Fruit fly (Drosophila melanogaster) whole organism, embryonic: ENCODE data around the gene CecB.

Experiments used
- Bgb ChIP-seq: fragments of 200-800 bp; sonication (Bioruptor generic); IDR thresholded peaks from 2 replicates; pipeline ENCODE4 v1.3.6; 2022; ENCODE audit warnings: missing biosample characterization, missing genetic modification characterization; ENCODE audit not compliant: partially characterized antibody
- Blimp-1 ChIP-seq: fragments of 200-800 bp; sonication (Bioruptor generic); optimal IDR thresholded peaks from 3 replicates; lab custom pipeline; 2018; ENCODE audit warnings: missing biosample characterization, missing genetic modification characterization, mild to moderate bottlenecking, moderate library complexity, missing genetic modification reagents
- C15 ChIP-seq: fragments of 200-800 bp; sonication (Bioruptor generic); IDR thresholded peaks from 3 replicates; pipeline ENCODE4 v1.3.6; 2022; ENCODE audit warnings: missing biosample characterization, missing genetic modification characterization
- CG10209 ChIP-seq: fragments of 200-800 bp; sonication (Bioruptor generic); optimal IDR thresholded peaks from 3 replicates; lab custom pipeline; 2017; ENCODE audit warnings: missing biosample characterization, mild to moderate bottlenecking, missing genetic modification characterization, missing genetic modification reagents
- CG12155 ChIP-seq: fragments of 200-800 bp; sonication (Bioruptor generic); optimal IDR thresholded peaks from 3 replicates; lab custom pipeline; 2016; ENCODE audit warnings: missing biosample characterization, missing genetic modification characterization
- CG13775 ChIP-seq: fragments of 200-800 bp; sonication (Bioruptor generic); optimal IDR thresholded peaks from 3 replicates; lab custom pipeline; 2017; ENCODE audit warnings: missing biosample characterization, mild to moderate bottlenecking, missing genetic modification characterization
- CG14050 ChIP-seq: fragments of 200-800 bp; sonication (Bioruptor generic); IDR thresholded peaks from 3 replicates; pipeline ENCODE4 v1.3.6; 2022; ENCODE audit warnings: missing biosample characterization, missing genetic modification characterization
- CG1603 ChIP-seq: fragments of 200-800 bp; sonication (Bioruptor generic); optimal IDR thresholded peaks from 2 replicates; lab custom pipeline; 2019; ENCODE audit warnings: missing biosample characterization, mild to moderate bottlenecking, missing genetic modification characterization, moderate library complexity
- CG17361 ChIP-seq: fragments of 200-800 bp; sonication (Bioruptor generic); IDR thresholded peaks from 3 replicates; pipeline ENCODE4 v1.3.6; 2022; ENCODE audit warnings: missing biosample characterization, missing genetic modification characterization
- CG2712 ChIP-seq: fragments of 200-800 bp; optimal IDR thresholded peaks from 3 replicates; lab custom pipeline; 2019; ENCODE audit warnings: missing biosample characterization, mild to moderate bottlenecking, missing genetic modification characterization, moderate library complexity
- CG3281 ChIP-seq: fragments of 200-800 bp; sonication (Bioruptor generic); optimal IDR thresholded peaks from 3 replicates; lab custom pipeline; 2017; ENCODE audit warnings: missing biosample characterization, mild to moderate bottlenecking, missing genetic modification characterization
- CG33557 ChIP-seq: fragments of 200-800 bp; sonication (Bioruptor generic); optimal IDR thresholded peaks from 2 replicates; lab custom pipeline; 2019; ENCODE audit warnings: missing biosample characterization, mild to moderate bottlenecking, missing genetic modification characterization, moderate library complexity
- CG4424 ChIP-seq: fragments of 200-800 bp; sonication (Bioruptor generic); optimal IDR thresholded peaks from 3 replicates; lab custom pipeline; 2016; ENCODE audit warnings: missing biosample characterization, missing genetic modification characterization
- CG4820 ChIP-seq: fragments of 200-800 bp; sonication (Bioruptor generic); optimal IDR thresholded peaks from 3 replicates; lab custom pipeline; 2016; ENCODE audit warnings: missing biosample characterization, missing genetic modification characterization
- CG8478 ChIP-seq: fragments of >200 bp; optimal IDR thresholded peaks from 2 replicates; lab custom pipeline; 2018
- CG9932 ChIP-seq: fragments of 200-800 bp; sonication (Bioruptor generic); IDR thresholded peaks from 2 replicates; pipeline ENCODE4 v1.3.6; 2022; ENCODE audit warnings: missing biosample characterization, missing genetic modification characterization
- Dp ChIP-seq: fragments of 200-800 bp; sonication (Bioruptor generic); optimal IDR thresholded peaks from 2 replicates; lab custom pipeline; 2018; ENCODE audit warnings: missing biosample characterization, mild to moderate bottlenecking, missing genetic modification characterization, moderate library complexity
- E2f2 ChIP-seq: fragments of 200-800 bp; sonication (Bioruptor generic); IDR thresholded peaks from 2 replicates; pipeline ENCODE4 v1.3.6; 2022; ENCODE audit warnings: missing biosample characterization, missing genetic modification characterization
- ERR ChIP-seq: fragments of 200-800 bp; sonication (Bioruptor generic); optimal IDR thresholded peaks from 2 replicates; lab custom pipeline; 2016; ENCODE audit warnings: missing biosample characterization, missing genetic modification characterization
- Hey ChIP-seq: fragments of 200-800 bp; sonication (Bioruptor generic); optimal IDR thresholded peaks from 3 replicates; lab custom pipeline; 2018; ENCODE audit warnings: missing biosample characterization, mild to moderate bottlenecking, missing genetic modification characterization
- HmgZ ChIP-seq: fragments of 200-800 bp; sonication (Bioruptor generic); optimal IDR thresholded peaks from 2 replicates; lab custom pipeline; 2018; ENCODE audit warnings: missing biosample characterization, mild to moderate bottlenecking, missing genetic modification characterization
- Hr39 ChIP-seq: fragments of >200 bp; optimal IDR thresholded peaks from 2 replicates; lab custom pipeline; 2017
- Meics ChIP-seq: fragments of 200-800 bp; sonication (Bioruptor generic); optimal IDR thresholded peaks from 2 replicates; lab custom pipeline; 2017; ENCODE audit warnings: missing biosample characterization, mild to moderate bottlenecking, missing genetic modification characterization
- NFAT ChIP-seq: fragments of 200-800 bp; sonication (Bioruptor generic); IDR thresholded peaks from 2 replicates; pipeline ENCODE4 v1.3.6; 2022; ENCODE audit warnings: missing biosample characterization, missing genetic modification characterization
- NK7.1 ChIP-seq: fragments of 200-800 bp; sonication (Bioruptor generic); optimal IDR thresholded peaks from 3 replicates; lab custom pipeline; 2016; ENCODE audit warnings: missing biosample characterization, missing genetic modification characterization
- Nf-YA ChIP-seq: fragments of 200-800 bp; sonication (Bioruptor generic); IDR thresholded peaks from 2 replicates; pipeline ENCODE4 v1.3.6; 2022; ENCODE audit warnings: missing biosample characterization, missing genetic modification characterization
- NfI ChIP-seq: fragments of 200-800 bp; sonication (Bioruptor generic); optimal IDR thresholded peaks from 3 replicates; lab custom pipeline; 2018; ENCODE audit warnings: missing biosample characterization, mild to moderate bottlenecking, missing genetic modification characterization, moderate library complexity
- Pdp1 ChIP-seq, 2 experiments: fragments of 200-800 bp; sonication (Bioruptor generic); optimal IDR thresholded peaks; 3 replicates each; lab custom pipeline; 2016; ENCODE audit warnings: missing biosample characterization in 2 of 2, missing genetic modification characterization in 2 of 2, mild to moderate bottlenecking in 1 of 2, moderate library complexity in 1 of 2
- Sin3A ChIP-seq: fragments of >200 bp; optimal IDR thresholded peaks from 2 replicates; lab custom pipeline; 2018
- Six4 ChIP-seq: fragments of 200-800 bp; sonication (Bioruptor generic); optimal IDR thresholded peaks from 2 replicates; lab custom pipeline; 2016; ENCODE audit warnings: missing biosample characterization, missing genetic modification characterization
- Sox100B ChIP-seq: fragments of 200-800 bp; sonication (Bioruptor generic); optimal IDR thresholded peaks from 3 replicates; lab custom pipeline; 2018; ENCODE audit warnings: missing biosample characterization, mild to moderate bottlenecking, missing genetic modification characterization
- Spps ChIP-seq: fragments of 200-800 bp; sonication (Bioruptor generic); optimal IDR thresholded peaks from 2 replicates; lab custom pipeline; 2018; ENCODE audit warnings: missing biosample characterization, mild to moderate bottlenecking, missing genetic modification characterization
- al ChIP-seq: fragments of 200-800 bp; sonication (Bioruptor generic); IDR thresholded peaks from 2 replicates; pipeline ENCODE4 v1.3.6; 2022; ENCODE audit warnings: missing biosample characterization, missing genetic modification characterization
- ara ChIP-seq: fragments of 200-800 bp; sonication (Bioruptor generic); IDR thresholded peaks from 2 replicates; pipeline ENCODE4 v1.3.6; 2022; ENCODE audit warnings: missing biosample characterization, missing genetic modification characterization
- crol ChIP-seq: fragments of 200-800 bp; sonication (Bioruptor generic); IDR thresholded peaks from 2 replicates; pipeline ENCODE4 v1.3.6; 2022; ENCODE audit warnings: missing biosample characterization, missing genetic modification characterization
- crp ChIP-seq, 2 experiments: fragments of 200-800 bp; sonication (Bioruptor generic); optimal IDR thresholded peaks; 2 replicates in 1 of 2; 3 replicates in 1 of 2; lab custom pipeline; 2017; ENCODE audit warnings: missing biosample characterization in 2 of 2, missing genetic modification characterization in 2 of 2, mild to moderate bottlenecking in 1 of 2, moderate library complexity in 1 of 2
- fd96Cb ChIP-seq: fragments of 200-800 bp; sonication (Bioruptor generic); optimal IDR thresholded peaks from 2 replicates; lab custom pipeline; 2018; ENCODE audit warnings: missing biosample characterization, mild to moderate bottlenecking, missing genetic modification characterization, moderate library complexity
- gcm2 ChIP-seq: fragments of 200-800 bp; sonication (Bioruptor generic); optimal IDR thresholded peaks from 2 replicates; lab custom pipeline; 2016; ENCODE audit warnings: missing biosample characterization, missing genetic modification characterization
- lmd ChIP-seq: fragments of 200-800 bp; sonication (Bioruptor generic); IDR thresholded peaks from 2 replicates; pipeline ENCODE4 v1.3.6; 2022; ENCODE audit warnings: missing biosample characterization, missing genetic modification characterization
- lola ChIP-seq, 3 experiments: fragments of >200 bp in 2 of 3; fragments of 200-800 bp in 1 of 3; sonication (Bioruptor generic) in 1 of 3; optimal IDR thresholded peaks; 2 replicates each; lab custom pipeline; 2017 to 2019; ENCODE audit warnings: missing biosample characterization in 3 of 3, missing genetic modification characterization in 3 of 3, mild to moderate bottlenecking in 1 of 3, moderate library complexity in 1 of 3
- mld ChIP-seq: fragments of 200-800 bp; sonication (Bioruptor generic); IDR thresholded peaks from 3 replicates; pipeline ENCODE4 v1.3.6; 2022; ENCODE audit warnings: missing biosample characterization, missing genetic modification characterization; ENCODE audit not compliant: partially characterized antibody
- nmo ChIP-seq: fragments of 200-800 bp; sonication (Bioruptor generic); optimal IDR thresholded peaks from 2 replicates; lab custom pipeline; 2018; ENCODE audit warnings: missing biosample characterization, mild to moderate bottlenecking, missing genetic modification characterization, moderate library complexity
- peb ChIP-seq: fragments of 200-800 bp; sonication (Bioruptor generic); IDR thresholded peaks from 2 replicates; pipeline ENCODE4 v1.3.6; 2022; ENCODE audit warnings: missing biosample characterization, missing genetic modification characterization
- ro ChIP-seq: fragments of 200-800 bp; sonication (Bioruptor generic); IDR thresholded peaks from 2 replicates; pipeline ENCODE4 v1.3.6; 2022; ENCODE audit warnings: missing biosample characterization, missing genetic modification characterization
- tap ChIP-seq: fragments of 200-800 bp; optimal IDR thresholded peaks from 3 replicates; lab custom pipeline; 2019; ENCODE audit warnings: missing biosample characterization, mild to moderate bottlenecking, missing genetic modification characterization, moderate library complexity
- tll ChIP-seq, 2 experiments: fragments of 200-800 bp in 1 of 2; fragments of >200 bp in 1 of 2; sonication (Bioruptor generic) in 1 of 2; optimal IDR thresholded peaks; 2 replicates each; lab custom pipeline; 2017 to 2019; ENCODE audit warnings: missing biosample characterization in 2 of 2, missing genetic modification characterization in 2 of 2, mild to moderate bottlenecking in 1 of 2, moderate library complexity in 1 of 2
- vvl ChIP-seq: fragments of 200-800 bp; sonication (Bioruptor generic); IDR thresholded peaks from 2 replicates; pipeline ENCODE4 v1.3.6; 2022; ENCODE audit warnings: missing biosample characterization, missing genetic modification characterization
- zf30C ChIP-seq: fragments of 200-800 bp; sonication (Bioruptor generic); optimal IDR thresholded peaks from 3 replicates; lab custom pipeline; 2018; ENCODE audit warnings: missing biosample characterization, mild to moderate bottlenecking, missing genetic modification characterization

Gene CecB

DNA sequence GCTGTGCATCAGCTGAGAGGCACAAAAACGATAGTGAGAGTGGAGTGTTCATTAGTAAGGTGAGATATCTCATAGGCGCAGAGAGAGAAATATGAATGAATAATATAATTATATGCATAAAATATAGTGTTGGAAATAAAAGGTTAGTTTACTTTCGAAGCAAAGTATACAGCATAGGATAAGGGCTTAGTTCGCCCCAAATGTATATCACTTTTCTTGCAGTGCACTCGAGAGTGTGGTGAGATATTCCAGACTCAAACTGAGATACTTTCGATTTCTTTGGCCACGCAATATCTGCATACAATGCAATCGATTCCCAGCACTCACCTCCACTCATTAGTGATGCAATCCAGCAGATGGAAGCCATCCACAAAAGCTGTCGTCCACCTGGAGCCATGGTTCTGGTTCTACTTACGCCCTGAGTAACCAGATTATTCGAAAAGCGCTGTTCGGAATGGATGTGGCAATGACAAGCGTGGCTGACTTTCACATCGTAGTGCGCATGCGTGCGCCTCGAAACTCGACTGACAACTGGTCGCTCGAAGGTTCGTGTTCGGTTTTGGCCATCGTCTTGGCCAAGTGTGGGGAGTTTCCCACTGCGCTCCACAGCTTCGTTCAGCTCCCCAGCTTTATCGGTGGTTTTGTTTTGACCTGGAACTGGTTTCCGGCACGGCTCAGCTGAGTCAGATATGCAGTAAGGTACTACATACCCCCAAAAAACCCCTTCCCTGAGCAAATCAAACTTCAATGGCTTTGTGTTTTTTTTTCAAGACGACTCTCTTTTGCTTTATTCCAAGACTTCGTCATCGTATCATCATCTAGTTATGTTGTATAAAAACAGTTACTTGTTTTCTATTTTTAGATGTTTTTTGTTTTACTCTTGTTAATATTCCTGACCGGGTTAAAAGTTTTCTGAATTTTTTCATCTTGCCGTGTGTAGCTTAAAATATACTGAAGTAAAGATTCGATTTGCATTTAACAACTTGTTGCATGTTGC lies 42.6 kb downstream of the CecB start, which contains the start of gene Rsod (continued):
- peak; percentile 30 for TF ChIP-seq Meics (GFP tag; lab: Kevin White, UChicago)
- TF ChIP-seq tll (GFP tag; optimal IDR thresholded peaks at IDR 0.05; lab: Kevin White, UChicago) = no peak
- peak; percentile 26 for TF ChIP-seq CG13775 (GFP tag; lab: Kevin White, UChicago)
- TF ChIP-seq crol (GFP tag; lab: Robert Waterston, UW) = no peak
- TF ChIP-seq Six4 (GFP tag; lab: Kevin White, UChicago) = peak; percentile 23
- no peak for TF ChIP-seq Hr39
- TF ChIP-seq ara (GFP tag; lab: Robert Waterston, UW) = peak; percentile 76
- peak; percentile 66 for TF ChIP-seq NFAT
- peak; percentile 92 for TF ChIP-seq vvl (GFP tag; lab: Robert Waterston, UW)
- TF ChIP-seq CG33557 (GFP tag; lab: Kevin White, UChicago) = peak; percentile 50
- peak; percentile 75 for TF ChIP-seq lmd
- no peak for TF ChIP-seq CG8478 (lab: Kevin White, UChicago)
- TF ChIP-seq CG14050 (GFP tag; lab: Robert Waterston, UW) = peak; percentile 52
- no peak for TF ChIP-seq CG4424 (GFP tag; lab: Kevin White, UChicago)
- peak in 1 of 2 experiments; percentile 25 for TF ChIP-seq crp (GFP tag; optimal IDR thresholded peaks at IDR 0.05; lab: Kevin White, UChicago)
- peak; percentile 58 for TF ChIP-seq Sox100B (GFP tag; lab: Kevin White, UChicago)
- TF ChIP-seq lola (GFP tag; optimal IDR thresholded peaks at IDR 0.05; lab: Kevin White, UChicago) = peak in 1 of 3 experiments; percentile 43
- TF ChIP-seq mld (GFP tag; lab: Robert Waterston, UW) = peak; percentile 62; the same call in 1 of the 3 replicates
- peak; percentile 11 for TF ChIP-seq CG4820 (GFP tag; lab: Kevin White, UChicago)
- TF ChIP-seq Pdp1 (GFP tag; optimal IDR thresholded peaks at IDR 0.05; lab: Kevin White, UChicago) = peak in 1 of 2 experiments; percentile 32
- TF ChIP-seq Hey (tag; lab: Kevin White, UChicago) = no peak
- TF ChIP-seq fd96Cb = peak; percentile 64
- no peak for TF ChIP-seq CG12155 (GFP tag; lab: Kevin White, UChicago)
- TF ChIP-seq NK7.1 (GFP tag; lab: Kevin White, UChicago) = no peak
- no peak for TF ChIP-seq Dp (GFP tag; lab: Kevin White, UChicago)
- TF ChIP-seq gcm2 (GFP tag; lab: Kevin White, UChicago) = no peak
- TF ChIP-seq nmo (GFP tag; lab: Kevin White, UChicago) = peak; percentile 55
- peak; percentile 55 for TF ChIP-seq CG17361 (GFP tag; lab: Robert Waterston, UW)
- no peak for TF ChIP-seq zf30C (GFP tag; lab: Kevin White, UChicago)
- TF ChIP-seq tap (tag; lab: Kevin White, UChicago) = peak; percentile 36
- TF ChIP-seq Bgb (GFP tag; lab: Robert Waterston, UW) = no peak
- no peak for TF ChIP-seq Sin3A (lab: Kevin White, UChicago)
- TF ChIP-seq E2f2 (GFP tag; lab: Robert Waterston, UW) = peak; percentile 40; the same call in 1 of the 2 replicates
- no peak for TF ChIP-seq C15 (GFP tag; lab: Robert Waterston, UW)
- peak; percentile 44 for TF ChIP-seq CG10209 (GFP tag; lab: Kevin White, UChicago)
- TF ChIP-seq ERR (GFP tag; lab: Kevin White, UChicago) = no peak
- peak; percentile 41 for TF ChIP-seq al (GFP tag; lab: Robert Waterston, UW)
- peak; percentile 35 for TF ChIP-seq Spps (tag; lab: Kevin White, UChicago)
- TF ChIP-seq CG3281 (GFP tag; lab: Kevin White, UChicago) = no peak
- peak; percentile 64 for TF ChIP-seq CG1603 (tag; lab: Kevin White, UChicago)
- TF ChIP-seq CG2712 (tag; lab: Kevin White, UChicago) = peak; percentile 70
- TF ChIP-seq HmgZ (tag; lab: Kevin White, UChicago) = no peak
- peak; percentile 99 for TF ChIP-seq Blimp-1 (GFP tag; lab: Kevin White, UChicago)
- TF ChIP-seq Nf-YA (GFP tag; lab: Robert Waterston, UW) = peak; percentile 27; the same call in 1 of the 2 replicates
- peak; percentile 67 for TF ChIP-seq peb (GFP tag; lab: Robert Waterston, UW)
- TF ChIP-seq CG9932 (GFP tag; lab: Robert Waterston, UW) = no peak; the same call in 1 of the 2 replicates
- peak; percentile 42; the same call in 1 of the 2 replicates for TF ChIP-seq ro
- TF ChIP-seq NfI (GFP tag; lab: Kevin White, UChicago) = peak; percentile 64
